Worm (Caenorhabditis elegans) whole organism, L1 larva: ENCODE data around the gene F55E10.4.

ENCODE experiments used
- C34B4.2 ChIP-seq: sonication (generic microtip); optimal IDR thresholded peaks from 2 replicates; lab custom pipeline; 2017; ENCODE audit warnings: mild to moderate bottlenecking, missing genetic modification characterization, missing compliant biosample characterization
- aly-2 ChIP-seq: fragments of 150-350 bp; optimal IDR thresholded peaks from 2 replicates; lab custom pipeline; 2014; ENCODE audit warnings: missing biosample characterization, missing genetic modification characterization
- ama-1 ChIP-seq: fragments of 150-350 bp; optimal IDR thresholded peaks from 2 replicates; lab custom pipeline; 2014
- blmp-1 ChIP-seq: fragments of 150-350 bp; optimal IDR thresholded peaks from 2 replicates; lab custom pipeline; 2014; ENCODE audit warnings: missing biosample characterization, missing genetic modification characterization
- dpl-1 ChIP-seq, 3 experiments: fragments of 150-350 bp in 2 of 3; sonication (generic microtip) in 1 of 3; optimal IDR thresholded peaks; 2 replicates each; lab custom pipeline; 2014 to 2017; ENCODE audit warnings: missing biosample characterization in 3 of 3, missing genetic modification characterization in 3 of 3, missing genetic modification reagents in 3 of 3
- efl-1 ChIP-seq, 4 experiments: fragments of 150-350 bp; optimal IDR thresholded peaks in 3 of 4; peaks in 1 of 4; 1 replicate in 1 of 4; 2 replicates in 3 of 4; lab custom pipeline; 2014; ENCODE audit warnings: missing biosample characterization in 2 of 4, missing genetic modification characterization in 2 of 4, missing genetic modification reagents in 2 of 4
- elt-2 ChIP-seq: sonication (generic microtip); optimal IDR thresholded peaks from 2 replicates; lab custom pipeline; 2016; ENCODE audit warnings: missing genetic modification characterization, mild to moderate bottlenecking, inconsistent platforms, missing compliant biosample characterization, missing genetic modification reagents
- irx-1 ChIP-seq: sonication (generic microtip); optimal IDR thresholded peaks from 2 replicates; lab custom pipeline; 2016; ENCODE audit warnings: missing genetic modification characterization, missing compliant biosample characterization
- isw-1 ChIP-seq: fragments of 200-800 bp; sonication (Bioruptor generic); IDR thresholded peaks from 2 replicates; pipeline ENCODE4 v1.3.6; 2022; ENCODE audit warnings: missing genetic modification characterization, missing compliant biosample characterization
- lin-35 ChIP-seq, 2 experiments: fragments of 150-350 bp; optimal IDR thresholded peaks; 2 replicates each; lab custom pipeline; 2014; ENCODE audit warnings: missing biosample characterization in 2 of 2, missing genetic modification characterization in 2 of 2, missing genetic modification reagents in 2 of 2
- mef-2 ChIP-seq: fragments of 150-350 bp; optimal IDR thresholded peaks from 2 replicates; lab custom pipeline; 2014; ENCODE audit warnings: missing biosample characterization, missing genetic modification characterization
- nhr-76 ChIP-seq: sonication (generic microtip); optimal IDR thresholded peaks from 2 replicates; lab custom pipeline; 2017; ENCODE audit warnings: missing biosample characterization, missing genetic modification characterization
- nhr-77 ChIP-seq: fragments of 150-350 bp; optimal IDR thresholded peaks from 2 replicates; lab custom pipeline; 2014; ENCODE audit warnings: missing biosample characterization, missing genetic modification characterization
- skn-1 ChIP-seq: fragments of 150-350 bp; optimal IDR thresholded peaks from 2 replicates; lab custom pipeline; 2014; ENCODE audit warnings: missing biosample characterization, missing genetic modification characterization
- sptf-1 ChIP-seq: fragments of 150-350 bp; optimal IDR thresholded peaks from 2 replicates; lab custom pipeline; 2014; ENCODE audit warnings: missing biosample characterization, missing genetic modification characterization
- tbx-2 ChIP-seq: sonication (generic microtip); optimal IDR thresholded peaks from 2 replicates; lab custom pipeline; 2016; ENCODE audit warnings: missing genetic modification characterization, missing compliant biosample characterization
- zip-4 ChIP-seq: fragments of 200-800 bp; sonication (Bioruptor generic); optimal IDR thresholded peaks from 2 replicates; lab custom pipeline; 2018; ENCODE audit warnings: mild to moderate bottlenecking, missing genetic modification characterization, moderate library complexity, missing compliant biosample characterization

F55E10.4 gene

ce11 chrX:8286164-8286563 is 41.5 kb downstream of the F55E10.4 start:
- TF ChIP-seq zip-4 (peak; percentile 18), skn-1 (peak; percentile 73), nhr-77 (no peak)

ce11 chrX:8285169-8285796 is 42.4 kb downstream of the F55E10.4 start, which contains the start of the genes fis-2 and F13B9.2:
Gene fis-2 (minus strand): TSS chrX:8285219.
Gene F13B9.2 (plus strand): TSS chrX:8285683.
- TF ChIP-seq mef-2 (tag; lab: Kevin White, UChicago) (no peak), C34B4.2 (tag; lab: Kevin White, UChicago) (no peak), blmp-1 (tag; lab: Kevin White, UChicago) (peak; percentile 82), efl-1 (optimal IDR thresholded peaks at IDR 0.05; lab: Kevin White, UChicago) (no peak), efl-1 (GFP tag; optimal IDR thresholded peaks at IDR 0.05 in 1 of 2; lab: Kevin White, UChicago) (peak in 1 of 2 experiments; percentile 74), tbx-2 (tag; lab: Kevin White, UChicago) (no peak), elt-2 (tag; lab: Kevin White, UChicago) (no peak), dpl-1 (GFP tag; optimal IDR thresholded peaks at IDR 0.05; lab: Kevin White, UChicago) (no peak), nhr-76 (no peak), irx-1 (tag; lab: Kevin White, UChicago) (no peak)
- TF ChIP-seq, all 84 proteins: peak for 2

ce11 chrX:8284003-8284402 is 43.7 kb downstream of the F55E10.4 start:
- TF ChIP-seq lin-35 (GFP tag; optimal IDR thresholded peaks at IDR 0.05; lab: Kevin White, UChicago), result no peak
- TF ChIP-seq ama-1 (lab: Kevin White, UChicago), result no peak
- no peak for TF ChIP-seq nhr-77
- TF ChIP-seq isw-1 (GFP tag; lab: Robert Waterston, UW), result no peak
- no peak for TF ChIP-seq sptf-1 (tag; lab: Kevin White, UChicago)
- no peak for TF ChIP-seq dpl-1 (GFP tag; optimal IDR thresholded peaks at IDR 0.05; lab: Kevin White, UChicago)
- no peak for TF ChIP-seq nhr-76
- no peak for TF ChIP-seq aly-2 (tag; lab: Kevin White, UChicago)
